Fruit fly (Drosophila melanogaster): ENCODE results near the gene CG13295.

DNA sequence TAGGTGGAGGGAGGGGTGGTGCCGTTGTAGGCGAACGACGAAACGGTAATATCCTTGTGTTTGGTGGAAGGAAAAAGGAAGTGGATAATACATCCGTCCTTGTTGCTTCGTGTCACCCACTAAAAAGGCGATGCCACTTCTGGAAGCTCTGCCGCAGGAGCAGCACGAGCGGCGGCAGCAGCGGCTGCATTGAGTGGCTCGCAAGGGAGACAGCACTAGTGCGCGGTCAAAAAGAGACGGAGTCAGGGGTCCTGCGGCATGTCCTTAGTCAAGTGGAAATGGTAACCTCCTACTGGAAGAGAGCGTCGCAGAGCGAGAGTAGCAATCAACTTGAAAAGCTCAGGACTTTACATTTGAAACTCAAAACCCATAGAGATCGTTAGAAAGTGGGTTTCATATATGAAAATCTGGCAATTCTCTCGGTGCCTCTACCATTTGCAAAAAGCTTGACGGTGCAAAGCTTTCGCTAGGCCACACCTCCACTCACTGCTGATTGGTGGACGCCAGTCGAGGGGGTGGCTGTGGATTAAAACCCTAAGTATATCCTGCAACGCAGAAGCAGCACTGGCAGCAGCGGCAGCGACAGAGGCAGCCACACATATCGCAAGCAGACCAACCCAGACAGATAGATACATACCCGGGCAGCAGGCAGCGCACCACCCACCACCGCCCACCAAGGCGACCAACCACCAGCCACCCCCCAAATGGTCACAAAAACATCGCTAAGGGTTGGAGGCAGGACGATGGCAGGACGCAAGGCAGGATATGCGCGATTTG lies 35.8 kb upstream of the CG13295 start:
- TF ChIP-seq CG32264 (GFP tag; optimal IDR thresholded peaks at IDR 0.05) (no peak), Myc (optimal IDR thresholded peaks at IDR 0.05) (no peak), br (GFP tag; optimal IDR thresholded peaks at IDR 0.05) (no peak), pan (optimal IDR thresholded peaks at IDR 0.05) (no peak), Rel (GFP tag; optimal IDR thresholded peaks at IDR 0.05) (no peak), Rel (tag; optimal IDR thresholded peaks at IDR 0.05) (no peak)

All from whole organism, wandering third instar larva.